Fruit fly (Drosophila melanogaster) whole organism, wandering third instar larva: ENCODE results near the gene CG8562.
A peak's percentile ranks its signal among the peaks of the same experiment; 100 is the strongest.

ENCODE experiments used
- CG32264 ChIP-seq: fragments of 200-800 bp; sonication (Bioruptor generic); optimal IDR thresholded peaks from 2 replicates; lab custom pipeline; 2016; ENCODE audit warnings: missing biosample characterization, missing genetic modification characterization
- CG9705 ChIP-seq: fragments of 200-800 bp; sonication (Bioruptor generic); optimal IDR thresholded peaks from 2 replicates; lab custom pipeline; 2018; ENCODE audit warnings: missing biosample characterization, mild to moderate bottlenecking, missing genetic modification characterization
- Dif ChIP-seq: fragments of 200-275, 200-300 bp; sonication (Bioruptor generic); optimal IDR thresholded peaks from 2 replicates; lab custom pipeline; 2018; ENCODE audit warnings: missing biosample characterization, missing genetic modification characterization; ENCODE audit not compliant: partially characterized antibody
- GATAd ChIP-seq: sonication (Bioruptor generic); optimal IDR thresholded peaks from 2 replicates; lab custom pipeline; 2016; ENCODE audit warnings: missing biosample characterization, missing genetic modification characterization
- HLH106 ChIP-seq: fragments of 200-800 bp; optimal IDR thresholded peaks from 3 replicates; lab custom pipeline; 2019; ENCODE audit warnings: missing biosample characterization, mild to moderate bottlenecking, missing genetic modification characterization, moderate library complexity
- Hnf4 ChIP-seq: fragments of 200-800 bp; sonication (Bioruptor generic); optimal IDR thresholded peaks from 2 replicates; lab custom pipeline; 2016; ENCODE audit warnings: missing biosample characterization, mild to moderate bottlenecking, missing genetic modification characterization
- Hr78 ChIP-seq: fragments of >200 bp; optimal IDR thresholded peaks from 2 replicates; lab custom pipeline; 2017; ENCODE audit warnings: missing biosample characterization, missing genetic modification characterization
- Hr83 ChIP-seq: fragments of 200-300 bp; sonication (Bioruptor generic); optimal IDR thresholded peaks from 2 replicates; lab custom pipeline; 2016; ENCODE audit warnings: missing biosample characterization, mild to moderate bottlenecking, missing genetic modification characterization, moderate library complexity; ENCODE audit not compliant: poor library complexity, severe bottlenecking
- Jra ChIP-seq: sonication (Bioruptor generic); optimal IDR thresholded peaks from 2 replicates; lab custom pipeline; 2016; ENCODE audit warnings: missing biosample characterization, missing genetic modification characterization
- Mio ChIP-seq: sonication (Bioruptor generic); optimal IDR thresholded peaks from 2 replicates; lab custom pipeline; 2016; ENCODE audit warnings: missing biosample characterization, missing genetic modification characterization
- Myc ChIP-seq: fragments of >200 bp; optimal IDR thresholded peaks from 2 replicates; lab custom pipeline; 2017
- N ChIP-seq: fragments of >200 bp; optimal IDR thresholded peaks from 2 replicates; lab custom pipeline; 2018; ENCODE audit warnings: missing biosample characterization, missing external identifiers, missing genetic modification characterization
- OdsH ChIP-seq: fragments of 200-800 bp; sonication (Bioruptor generic); optimal IDR thresholded peaks from 2 replicates; lab custom pipeline; 2016; ENCODE audit warnings: missing biosample characterization, mild to moderate bottlenecking, missing genetic modification characterization
- Rel ChIP-seq, 2 experiments: fragments of 200-800 bp; sonication (Bioruptor generic) in 1 of 2; optimal IDR thresholded peaks; 2 replicates in 1 of 2; 3 replicates in 1 of 2; lab custom pipeline; 2016 to 2019; ENCODE audit warnings: mild to moderate bottlenecking in 2 of 2, missing biosample characterization in 2 of 2, missing genetic modification characterization in 2 of 2, moderate library complexity in 1 of 2
- Sp1 ChIP-seq: fragments of 200-800 bp; sonication (Bioruptor generic); optimal IDR thresholded peaks from 3 replicates; lab custom pipeline; 2019; ENCODE audit warnings: missing biosample characterization, mild to moderate bottlenecking, missing genetic modification characterization, moderate library complexity
- Vsx2 ChIP-seq: fragments of 200-300, 225-300 bp; sonication (Bioruptor generic); optimal IDR thresholded peaks from 2 replicates; lab custom pipeline; 2018; ENCODE audit warnings: missing biosample characterization, missing genetic modification characterization; ENCODE audit not compliant: partially characterized antibody
- br ChIP-seq: fragments of 200-800 bp; sonication (Bioruptor generic); optimal IDR thresholded peaks from 2 replicates; lab custom pipeline; 2016; ENCODE audit warnings: missing biosample characterization, missing genetic modification characterization
- brk ChIP-seq: fragments of 200-800 bp; sonication (Bioruptor generic); optimal IDR thresholded peaks from 2 replicates; lab custom pipeline; 2016; ENCODE audit warnings: missing biosample characterization, mild to moderate bottlenecking, missing genetic modification characterization
- dl ChIP-seq, 2 experiments: fragments of 175-275, 200-275 bp in 1 of 2; fragments of 200-275 bp in 1 of 2; sonication (Bioruptor generic); optimal IDR thresholded peaks; lab custom pipeline; 2018; ENCODE audit warnings: mild to moderate bottlenecking in 2 of 2, missing biosample characterization in 2 of 2, missing genetic modification characterization in 2 of 2, moderate library complexity in 2 of 2; ENCODE audit not compliant: partially characterized antibody in 2 of 2, insufficient read depth in 1 of 2
- dmrt93B ChIP-seq: fragments of 200-800 bp; sonication (Bioruptor generic); optimal IDR thresholded peaks from 2 replicates; lab custom pipeline; 2018; ENCODE audit warnings: missing biosample characterization, mild to moderate bottlenecking, missing genetic modification characterization
- dsf ChIP-seq: sonication (Bioruptor generic); optimal IDR thresholded peaks from 2 replicates; lab custom pipeline; 2016; ENCODE audit warnings: missing biosample characterization, missing genetic modification characterization, borderline replicate concordance
- ey ChIP-seq: fragments of 200-800 bp; sonication (Bioruptor generic); optimal IDR thresholded peaks from 2 replicates; lab custom pipeline; 2016; ENCODE audit warnings: missing biosample characterization, missing genetic modification characterization
- foxo ChIP-seq, 2 experiments: fragments of 200-800 bp; sonication (Bioruptor generic); optimal IDR thresholded peaks; 2 replicates in 1 of 2; 3 replicates in 1 of 2; lab custom pipeline; 2016 to 2017; ENCODE audit warnings: missing biosample characterization in 2 of 2, missing genetic modification characterization in 2 of 2
- fru ChIP-seq: fragments of 200-800 bp; sonication (Bioruptor generic); optimal IDR thresholded peaks from 3 replicates; lab custom pipeline; 2016; ENCODE audit warnings: missing biosample characterization, mild to moderate bottlenecking, missing genetic modification characterization
- h ChIP-seq: fragments of 200-800 bp; sonication (Bioruptor generic); optimal IDR thresholded peaks from 3 replicates; lab custom pipeline; 2016; ENCODE audit warnings: missing biosample characterization, mild to moderate bottlenecking, missing genetic modification characterization
- jim ChIP-seq: fragments of 175-275, 200-325 bp; sonication (Bioruptor generic); optimal IDR thresholded peaks from 2 replicates; lab custom pipeline; 2016; ENCODE audit warnings: missing biosample characterization, mild to moderate bottlenecking, missing genetic modification characterization
- lola ChIP-seq: fragments of >200 bp; optimal IDR thresholded peaks from 2 replicates; lab custom pipeline; 2017; ENCODE audit warnings: missing biosample characterization, missing genetic modification characterization
- pan ChIP-seq: fragments of >200 bp; optimal IDR thresholded peaks from 2 replicates; lab custom pipeline; 2017
- psq ChIP-seq: fragments of 200-800 bp; sonication (Bioruptor generic); optimal IDR thresholded peaks from 3 replicates; lab custom pipeline; 2017; ENCODE audit warnings: missing biosample characterization, mild to moderate bottlenecking, missing genetic modification characterization, moderate library complexity
- rgr ChIP-seq: fragments of 200-800 bp; sonication (Bioruptor generic); optimal IDR thresholded peaks from 3 replicates; lab custom pipeline; 2016; ENCODE audit warnings: missing biosample characterization, mild to moderate bottlenecking, missing genetic modification characterization
- sage ChIP-seq: fragments of 200-800 bp; sonication (Bioruptor generic); optimal IDR thresholded peaks from 2 replicates; lab custom pipeline; 2016; ENCODE audit warnings: missing biosample characterization, mild to moderate bottlenecking, missing genetic modification characterization
- sv ChIP-seq: fragments of 200-800 bp; sonication (Bioruptor generic); optimal IDR thresholded peaks from 3 replicates; lab custom pipeline; 2016; ENCODE audit warnings: missing biosample characterization, missing genetic modification characterization
- tai ChIP-seq: sonication (Bioruptor generic); optimal IDR thresholded peaks from 2 replicates; lab custom pipeline; 2016; ENCODE audit warnings: missing biosample characterization, missing genetic modification characterization
- usp ChIP-seq: fragments of >200 bp; optimal IDR thresholded peaks from 2 replicates; lab custom pipeline; 2017; ENCODE audit warnings: missing biosample characterization, missing genetic modification characterization
- woc ChIP-seq: sonication (Bioruptor generic); optimal IDR thresholded peaks from 2 replicates; lab custom pipeline; 2016; ENCODE audit warnings: missing biosample characterization, mild to moderate bottlenecking, missing genetic modification characterization

CG8562 gene

DNA sequence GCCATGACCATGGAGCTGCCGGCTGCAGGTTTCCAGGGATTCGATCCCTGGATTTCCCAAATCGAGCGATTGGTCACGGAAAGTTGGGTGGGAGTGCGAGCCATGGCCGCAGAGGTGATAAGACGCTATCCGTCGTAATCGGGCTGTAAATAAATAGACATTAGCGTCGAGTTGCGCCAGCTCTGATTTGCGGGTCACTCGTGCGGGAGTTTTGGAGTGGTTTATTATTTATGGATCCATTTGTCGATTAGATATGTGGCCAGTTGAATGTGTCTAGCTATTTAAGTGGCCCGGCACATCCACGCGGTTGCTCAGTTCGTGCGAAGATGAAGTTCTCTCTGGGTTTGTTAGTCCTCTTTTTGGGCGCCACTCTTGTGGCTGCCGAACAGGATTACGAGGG is at the start of gene CG8562:
Gene CG8562 (plus strand): TSS at position 307 of the 400 bp plus-strand sequence.
- TF ChIP-seq Vsx2 (no peak), N (GFP tag; lab: Kevin White, UChicago) (no peak), br (GFP tag; lab: Kevin White, UChicago) (no peak), usp (no peak), Hr83 (GFP tag; lab: Kevin White, UChicago) (no peak), psq (no peak), Jra (GFP tag; lab: Kevin White, UChicago) (no peak), woc (GFP tag; lab: Kevin White, UChicago) (no peak), ey (GFP tag; lab: Kevin White, UChicago) (no peak), lola (GFP tag; lab: Kevin White, UChicago) (no peak), Myc (lab: Kevin White, UChicago) (no peak), brk (GFP tag; lab: Kevin White, UChicago) (no peak), sage (GFP tag; lab: Kevin White, UChicago) (no peak), Hnf4 (no peak), fru (GFP tag; lab: Kevin White, UChicago) (no peak)
- TF ChIP-seq, all 38 proteins: peak for 0

DNA sequence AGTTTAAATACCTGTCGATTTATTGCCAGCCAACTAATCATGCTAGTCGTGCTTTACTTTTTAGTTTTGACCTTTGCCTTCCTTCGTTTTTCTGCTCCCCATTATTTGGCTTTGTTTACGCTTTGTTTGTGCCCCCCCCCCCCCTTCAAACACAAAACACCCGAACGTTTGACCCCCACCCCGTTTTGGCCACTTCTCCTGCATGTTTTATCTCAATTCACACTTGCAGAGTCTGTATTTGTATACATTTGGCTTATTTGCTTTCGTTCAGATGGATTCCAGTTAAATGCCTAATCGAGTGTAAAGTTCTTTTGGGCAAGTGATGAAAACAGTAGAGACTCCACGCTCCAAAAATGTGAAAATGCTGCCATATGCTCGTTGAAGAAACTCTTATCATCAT is 48.8 kb upstream of the CG8562 start:
- TF ChIP-seq tai (GFP tag; lab: Kevin White, UChicago) = no peak
- TF ChIP-seq Hnf4 = no peak
- TF ChIP-seq psq = no peak
- no peak for TF ChIP-seq dl (GFP tag; optimal IDR thresholded peaks at IDR 0.05; lab: Kevin White, UChicago; ENCODE audit: insufficient read depth in 1 of 2, partially characterized antibody in 2 of 2)
- no peak for TF ChIP-seq lola (GFP tag; lab: Kevin White, UChicago)
- TF ChIP-seq OdsH (GFP tag; lab: Kevin White, UChicago) = no peak
- TF ChIP-seq dsf (GFP tag; lab: Kevin White, UChicago) = no peak
- TF ChIP-seq CG32264 (GFP tag; lab: Kevin White, UChicago) = no peak
- no peak for TF ChIP-seq Sp1 (GFP tag; lab: Kevin White, UChicago)
- TF ChIP-seq rgr (GFP tag; lab: Kevin White, UChicago) = no peak
- no peak for TF ChIP-seq Hr78 (GFP tag; lab: Kevin White, UChicago)
- no peak for TF ChIP-seq GATAd (GFP tag; lab: Kevin White, UChicago)
- TF ChIP-seq CG9705 (GFP tag; lab: Kevin White, UChicago) = no peak
- TF ChIP-seq sage (GFP tag; lab: Kevin White, UChicago) = no peak
- TF ChIP-seq h (GFP tag; lab: Kevin White, UChicago) = no peak
- TF ChIP-seq pan (lab: Kevin White, UChicago) = no peak

- TF ChIP-seq Jra (GFP tag; lab: Kevin White, UChicago) (peak; percentile 14), ey (GFP tag; lab: Kevin White, UChicago) (peak; percentile 30), Hnf4 (no peak), br (GFP tag; lab: Kevin White, UChicago) (peak; percentile 44), Sp1 (GFP tag; lab: Kevin White, UChicago) (peak; percentile 16), rgr (GFP tag; lab: Kevin White, UChicago) (peak; percentile 50), h (GFP tag; lab: Kevin White, UChicago) (peak; percentile 56), Mio (no peak), dl (GFP tag; optimal IDR thresholded peaks at IDR 0.05; lab: Kevin White, UChicago; ENCODE audit: insufficient read depth in 1 of 2, partially characterized antibody in 2 of 2) (no peak), Rel (GFP tag; optimal IDR thresholded peaks at IDR 0.05; lab: Kevin White, UChicago) (no peak), Rel (tag; optimal IDR thresholded peaks at IDR 0.05; lab: Kevin White, UChicago) (peak; percentile 15), HLH106 (peak; percentile 56), foxo (GFP tag; optimal IDR thresholded peaks at IDR 0.05; lab: Kevin White, UChicago) (peak in 1 of 2 experiments; percentile 46), N (GFP tag; lab: Kevin White, UChicago) (no peak), Myc (lab: Kevin White, UChicago) (peak; percentile 80), sage (GFP tag; lab: Kevin White, UChicago) (no peak), OdsH (GFP tag; lab: Kevin White, UChicago) (peak; percentile 37), psq (peak; percentile 21)
These were observed 41.5 kb upstream of the CG8562 start, which contains the start of gene CTCF for dm6 chr3L:7356386-7357117. CTCF (minus strand) TSS chr3L:7356713.

- no peak for TF ChIP-seq jim (GFP tag; lab: Kevin White, UChicago)
- no peak for TF ChIP-seq N (GFP tag; lab: Kevin White, UChicago)
- peak; percentile 46 for TF ChIP-seq Dif
- TF ChIP-seq CG9705 (GFP tag; lab: Kevin White, UChicago) = no peak
- TF ChIP-seq Hr83 (GFP tag; lab: Kevin White, UChicago) = peak; percentile 58
- no peak for TF ChIP-seq Vsx2
- peak; percentile 18 for TF ChIP-seq fru (GFP tag; lab: Kevin White, UChicago)
- peak; percentile 19 for TF ChIP-seq Jra (GFP tag; lab: Kevin White, UChicago)
- TF ChIP-seq dmrt93B (GFP tag; lab: Kevin White, UChicago) = no peak
- no peak for TF ChIP-seq sv
- no peak for TF ChIP-seq rgr (GFP tag; lab: Kevin White, UChicago)
- TF ChIP-seq Rel (GFP tag; optimal IDR thresholded peaks at IDR 0.05; lab: Kevin White, UChicago) = no peak
- TF ChIP-seq Rel (tag; optimal IDR thresholded peaks at IDR 0.05; lab: Kevin White, UChicago) = peak; percentile 100
- peak; percentile 25 for TF ChIP-seq Sp1 (GFP tag; lab: Kevin White, UChicago)
These were observed 38.2 kb upstream of the CG8562 start, which contains the start of gene pst for dm6 chr3L:7359827-7360323. pst (minus strand) TSS chr3L:7360263.
